Fruit fly (Drosophila melanogaster): ENCODE results near the gene CG13737.

The CG13737 gene

DNA sequence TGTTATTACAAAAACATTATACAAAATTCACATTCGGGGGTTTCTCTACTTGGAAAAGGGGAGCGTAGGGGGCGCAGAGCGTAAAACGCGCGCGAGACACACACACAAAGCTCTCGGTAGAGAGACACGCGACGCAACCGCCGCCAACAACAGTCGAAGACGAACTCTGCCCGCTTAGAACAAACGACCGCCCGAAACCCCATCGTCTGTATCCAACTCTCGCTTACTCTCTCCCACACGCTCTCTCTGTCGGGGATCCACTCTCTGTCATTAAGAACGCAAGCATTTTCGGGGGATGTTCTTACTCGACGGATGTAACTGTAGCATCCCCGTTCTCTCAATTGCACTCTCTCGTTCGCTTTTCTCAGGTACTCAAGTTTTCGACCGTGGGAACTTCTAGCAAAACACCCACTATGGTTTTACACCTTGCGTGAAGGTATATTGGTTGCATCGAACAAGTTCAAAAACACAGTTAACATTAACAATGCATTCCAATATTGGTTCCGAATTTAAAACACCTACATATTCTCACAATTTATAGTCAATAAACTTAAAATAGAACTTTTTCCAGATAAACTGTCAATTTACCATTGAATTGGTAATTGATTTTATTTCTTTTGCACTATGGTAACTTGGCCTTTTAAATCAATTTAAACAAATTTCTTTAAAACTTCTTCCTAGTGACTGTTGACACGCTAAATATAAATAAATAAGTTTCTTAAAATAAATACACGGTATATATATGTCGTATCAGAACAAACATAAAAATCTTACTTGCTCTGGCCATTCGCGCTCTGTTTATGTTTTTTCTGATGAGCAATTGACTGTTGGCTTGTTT is 41.2 kb downstream of the CG13737 start (continued):
- TF ChIP-seq eyg (GFP tag; optimal IDR thresholded peaks at IDR 0.05) = peak; percentile 67
- TF ChIP-seq CG11085 (GFP tag; IDR thresholded peaks at IDR 0.05) = peak; percentile 62
- TF ChIP-seq da (GFP tag; optimal IDR thresholded peaks at IDR 0.05) = peak; percentile 54
- no peak for TF ChIP-seq Sin3A (optimal IDR thresholded peaks at IDR 0.05)
- TF ChIP-seq CG3281 (GFP tag; optimal IDR thresholded peaks at IDR 0.05) = peak; percentile 95
- TF ChIP-seq HLH54F (GFP tag; optimal IDR thresholded peaks at IDR 0.05) = peak; percentile 89
- peak; percentile 46 to 90 for TF ChIP-seq bsh (GFP tag; optimal IDR thresholded peaks at IDR 0.05)
- 0 out of 3 replicates have a peak, but pooled peaks have one; percentile 19 for TF ChIP-seq sr (GFP tag; IDR thresholded peaks at IDR 0.05)
- TF ChIP-seq Lpt (GFP tag; optimal IDR thresholded peaks at IDR 0.05) = no peak
- peak; percentile 80 for TF ChIP-seq CG11456 (GFP tag; IDR thresholded peaks at IDR 0.05)
- peak; percentile 54; the same call in 1 of the 2 replicates for TF ChIP-seq Bgb (GFP tag; IDR thresholded peaks at IDR 0.05; ENCODE audit: partially characterized antibody)
- TF ChIP-seq NfI (GFP tag; optimal IDR thresholded peaks at IDR 0.05) = peak; percentile 87
- peak; percentile 65 for TF ChIP-seq toy (GFP tag; IDR thresholded peaks at IDR 0.05)
- TF ChIP-seq Oli (tag; optimal IDR thresholded peaks at IDR 0.05) = peak; percentile 95
- TF ChIP-seq HmgZ (tag; optimal IDR thresholded peaks at IDR 0.05) = peak; percentile 87
- peak; percentile 34; the same call in 2 of the 4 replicates for TF ChIP-seq Dll (GFP tag; IDR thresholded peaks at IDR 0.05; ENCODE audit: partially characterized antibody)
- peak; percentile 69 for TF ChIP-seq CG12942 (GFP tag; optimal IDR thresholded peaks at IDR 0.05)
- TF ChIP-seq vvl (GFP tag; IDR thresholded peaks at IDR 0.05) = peak; percentile 53; the same call in 1 of the 2 replicates
- TF ChIP-seq kay (GFP tag; optimal IDR thresholded peaks at IDR 0.05) = peak; percentile 84
- no peak for TF ChIP-seq CkIIα-i1 (GFP tag; IDR thresholded peaks at IDR 0.05)
- TF ChIP-seq croc (GFP tag; conservative IDR thresholded peaks at IDR 0.05) = peak; percentile 84
- peak; percentile 85 for TF ChIP-seq Rfx (GFP tag; IDR thresholded peaks at IDR 0.05)
- no peak for TF ChIP-seq bigmax (GFP tag; optimal IDR thresholded peaks at IDR 0.05)
- peak; percentile 76 for TF ChIP-seq HLHmδ (GFP tag; optimal IDR thresholded peaks at IDR 0.05)
- TF ChIP-seq ken (GFP tag; IDR thresholded peaks at IDR 0.05) = peak; percentile 66
- peak; percentile 77 for TF ChIP-seq ttk (GFP tag; IDR thresholded peaks at IDR 0.05)
- peak; percentile 90 for TF ChIP-seq pho (GFP tag; optimal IDR thresholded peaks at IDR 0.05)
- TF ChIP-seq Med (GFP tag) = peak; percentile 96
- no peak for TF ChIP-seq Ets97D (GFP tag; optimal IDR thresholded peaks at IDR 0.05)
- peak; percentile 78 for TF ChIP-seq Myb (GFP tag; optimal IDR thresholded peaks at IDR 0.05)
- TF ChIP-seq Ssrp (tag; optimal IDR thresholded peaks at IDR 0.05) = peak; percentile 94
- TF ChIP-seq CG8924 (tag; optimal IDR thresholded peaks at IDR 0.05) = peak; percentile 96
- peak; percentile 92 for TF ChIP-seq D19A (tag; optimal IDR thresholded peaks at IDR 0.05)
- peak; percentile 97 for TF ChIP-seq CG10979 (tag; optimal IDR thresholded peaks at IDR 0.05)
- TF ChIP-seq CHES-1-like (GFP tag; optimal IDR thresholded peaks at IDR 0.05) = peak; percentile 85
- peak; percentile 72 for TF ChIP-seq disco-r (GFP tag; optimal IDR thresholded peaks at IDR 0.05)
- peak; percentile 88 for TF ChIP-seq Asciz (GFP tag; optimal IDR thresholded peaks at IDR 0.05)
- peak; percentile 58 for TF ChIP-seq luna (GFP tag; optimal IDR thresholded peaks at IDR 0.05)
- TF ChIP-seq CG9215 (GFP tag; IDR thresholded peaks at IDR 0.05) = peak; percentile 82
- peak; percentile 31; the same call in 1 of the 2 replicates for TF ChIP-seq dimm (GFP tag; IDR thresholded peaks at IDR 0.05)
- TF ChIP-seq shn (GFP tag; optimal IDR thresholded peaks at IDR 0.05) = peak; percentile 91
- TF ChIP-seq CG17568 (GFP tag; optimal IDR thresholded peaks at IDR 0.05) = peak; percentile 81
- peak; percentile 92 for TF ChIP-seq CG13775 (GFP tag; optimal IDR thresholded peaks at IDR 0.05)
- no peak for TF ChIP-seq sd (tag; optimal IDR thresholded peaks at IDR 0.05)
- TF ChIP-seq Dref (GFP tag; IDR thresholded peaks at IDR 0.05) = no peak
- TF ChIP-seq exex (tag; optimal IDR thresholded peaks at IDR 0.05) = peak; percentile 64
- no peak for TF ChIP-seq Stat92E (GFP tag; optimal IDR thresholded peaks at IDR 0.05)
- TF ChIP-seq CG31365 (tag; optimal IDR thresholded peaks at IDR 0.05) = no peak
- peak in 1 of 3 experiments; percentile 96 for TF ChIP-seq lola (GFP tag; optimal IDR thresholded peaks at IDR 0.05)
